Worm (Caenorhabditis elegans) whole organism, L1 larva: Measurements from ENCODE around the gene cng-3.
A peak's percentile ranks its signal among the peaks of the same experiment; 100 is the strongest.

ENCODE experiments used
- C04F5.9 ChIP-seq: sonication (generic microtip); optimal IDR thresholded peaks from 2 replicates; lab custom pipeline; 2016; ENCODE audit warnings: missing genetic modification characterization, missing compliant biosample characterization
- C16A3.4 ChIP-seq: fragments of 150-350 bp; optimal IDR thresholded peaks from 2 replicates; lab custom pipeline; 2014; ENCODE audit warnings: missing biosample characterization, missing genetic modification characterization
- C34B4.2 ChIP-seq: sonication (generic microtip); optimal IDR thresholded peaks from 2 replicates; lab custom pipeline; 2017; ENCODE audit warnings: mild to moderate bottlenecking, missing genetic modification characterization, missing compliant biosample characterization
- F16B12.6 ChIP-seq: fragments of 150-350 bp; optimal IDR thresholded peaks from 2 replicates; lab custom pipeline; 2014; ENCODE audit warnings: missing biosample characterization, missing genetic modification characterization
- Y116A8C.19 ChIP-seq: sonication (generic microtip); optimal IDR thresholded peaks from 2 replicates; lab custom pipeline; 2016; ENCODE audit warnings: missing compliant biosample characterization, missing genetic modification characterization, borderline replicate concordance
- aha-1 ChIP-seq: fragments of 150-350 bp; optimal IDR thresholded peaks from 2 replicates; lab custom pipeline; 2014; ENCODE audit warnings: missing biosample characterization, missing genetic modification characterization
- alr-1 ChIP-seq: fragments of 200-800 bp; sonication (Bioruptor generic); optimal IDR thresholded peaks from 2 replicates; lab custom pipeline; 2018; ENCODE audit warnings: borderline replicate concordance, mild to moderate bottlenecking, missing genetic modification characterization, missing compliant biosample characterization
- ama-1 ChIP-seq: fragments of 150-350 bp; optimal IDR thresholded peaks from 2 replicates; lab custom pipeline; 2014
- blmp-1 ChIP-seq: fragments of 150-350 bp; optimal IDR thresholded peaks from 2 replicates; lab custom pipeline; 2014; ENCODE audit warnings: missing biosample characterization, missing genetic modification characterization
- ceh-8 ChIP-seq: fragments of 200-800 bp; sonication (Bioruptor generic); optimal IDR thresholded peaks from 2 replicates; lab custom pipeline; 2018; ENCODE audit warnings: mild to moderate bottlenecking, missing genetic modification characterization, moderate library complexity, missing compliant biosample characterization
- ceh-82 ChIP-seq, 3 experiments: fragments of 150-350 bp in 1 of 3; sonication (generic microtip) in 2 of 3; optimal IDR thresholded peaks; 2 replicates each; lab custom pipeline; 2014 to 2017; ENCODE audit warnings: missing biosample characterization in 3 of 3, missing genetic modification characterization in 3 of 3
- ceh-88 ChIP-seq: fragments of 200-800 bp; sonication (Bioruptor generic); IDR thresholded peaks from 2 replicates; pipeline ENCODE4 v1.3.6; 2022; ENCODE audit warnings: missing genetic modification characterization, missing compliant biosample characterization
- ceh-90 ChIP-seq: sonication (generic microtip); optimal IDR thresholded peaks from 2 replicates; lab custom pipeline; 2016; ENCODE audit warnings: missing genetic modification characterization, missing compliant biosample characterization
- dsc-1 ChIP-seq: sonication (generic microtip); optimal IDR thresholded peaks from 2 replicates; lab custom pipeline; 2016; ENCODE audit warnings: mild to moderate bottlenecking, missing genetic modification characterization, missing compliant biosample characterization
- efl-1 ChIP-seq, 4 experiments: fragments of 150-350 bp; optimal IDR thresholded peaks in 3 of 4; peaks in 1 of 4; 1 replicate in 1 of 4; 2 replicates in 3 of 4; lab custom pipeline; 2014; ENCODE audit warnings: missing biosample characterization in 2 of 4, missing genetic modification characterization in 2 of 4, missing genetic modification reagents in 2 of 4
- efl-3 ChIP-seq: fragments of 200-800 bp; sonication (Bioruptor generic); optimal IDR thresholded peaks from 2 replicates; lab custom pipeline; 2018; ENCODE audit warnings: mild to moderate bottlenecking, missing genetic modification characterization, missing compliant biosample characterization
- elt-2 ChIP-seq: sonication (generic microtip); optimal IDR thresholded peaks from 2 replicates; lab custom pipeline; 2016; ENCODE audit warnings: missing genetic modification characterization, mild to moderate bottlenecking, inconsistent platforms, missing compliant biosample characterization, missing genetic modification reagents
- elt-3 ChIP-seq, 6 experiments: fragments of 150-350 bp in 1 of 6; sonication (generic microtip); optimal IDR thresholded peaks; 2 replicates each; lab custom pipeline; 2017 to 2018; ENCODE audit warnings: missing biosample characterization in 6 of 6, missing genetic modification characterization in 6 of 6, inconsistent platforms in 1 of 6
- ets-5 ChIP-seq: fragments of 200-800 bp; sonication (Bioruptor generic); IDR thresholded peaks from 2 replicates; pipeline ENCODE4 v1.3.6; 2022; ENCODE audit warnings: missing genetic modification characterization, missing compliant biosample characterization
- fkh-10 ChIP-seq: sonication (generic microtip); optimal IDR thresholded peaks from 2 replicates; lab custom pipeline; 2017; ENCODE audit warnings: missing biosample characterization, missing genetic modification reagents, missing genetic modification characterization
- fkh-4 ChIP-seq: sonication (generic microtip); optimal IDR thresholded peaks from 2 replicates; lab custom pipeline; 2016; ENCODE audit warnings: missing compliant biosample characterization, missing genetic modification characterization, borderline replicate concordance
- fkh-8 ChIP-seq: sonication (generic microtip); optimal IDR thresholded peaks from 2 replicates; lab custom pipeline; 2016; ENCODE audit warnings: mild to moderate bottlenecking, missing genetic modification characterization, missing compliant biosample characterization
- fos-1 ChIP-seq: fragments of 150-350 bp; optimal IDR thresholded peaks from 2 replicates; lab custom pipeline; 2014; ENCODE audit warnings: missing biosample characterization, missing genetic modification characterization
- hlh-17 ChIP-seq: fragments of 200-800 bp; sonication (Bioruptor generic); optimal IDR thresholded peaks from 2 replicates; lab custom pipeline; 2018; ENCODE audit warnings: missing genetic modification characterization, mild to moderate bottlenecking, missing compliant biosample characterization, moderate library complexity, borderline replicate concordance
- irx-1 ChIP-seq: sonication (generic microtip); optimal IDR thresholded peaks from 2 replicates; lab custom pipeline; 2016; ENCODE audit warnings: missing genetic modification characterization, missing compliant biosample characterization
- isw-1 ChIP-seq: fragments of 200-800 bp; sonication (Bioruptor generic); IDR thresholded peaks from 2 replicates; pipeline ENCODE4 v1.3.6; 2022; ENCODE audit warnings: missing genetic modification characterization, missing compliant biosample characterization
- lin-13 ChIP-seq: fragments of 150-350 bp; optimal IDR thresholded peaks from 2 replicates; lab custom pipeline; 2014; ENCODE audit warnings: missing biosample characterization, missing genetic modification reagents, missing genetic modification characterization
- lin-14 ChIP-seq: fragments of 200-800 bp; sonication (Bioruptor generic); optimal IDR thresholded peaks from 2 replicates; lab custom pipeline; 2018; ENCODE audit warnings: mild to moderate bottlenecking, missing genetic modification characterization, moderate library complexity, missing compliant biosample characterization
- lin-15B ChIP-seq: fragments of 150-350 bp; sonication (generic microtip); optimal IDR thresholded peaks from 3 replicates; lab custom pipeline; 2014; ENCODE audit warnings: missing biosample characterization, missing genetic modification characterization
- lin-35 ChIP-seq, 2 experiments: fragments of 150-350 bp; optimal IDR thresholded peaks; 2 replicates each; lab custom pipeline; 2014; ENCODE audit warnings: missing biosample characterization in 2 of 2, missing genetic modification characterization in 2 of 2, missing genetic modification reagents in 2 of 2
- lir-3 ChIP-seq: sonication (generic microtip); optimal IDR thresholded peaks from 2 replicates; lab custom pipeline; 2016; ENCODE audit warnings: mild to moderate bottlenecking, missing genetic modification characterization, moderate library complexity, missing compliant biosample characterization; ENCODE audit not compliant: poor library complexity
- lsy-2 ChIP-seq, 2 experiments: fragments of 150-350 bp; optimal IDR thresholded peaks; 2 replicates each; lab custom pipeline; 2014; ENCODE audit warnings: missing biosample characterization in 2 of 2, missing genetic modification characterization in 2 of 2
- mef-2 ChIP-seq: fragments of 150-350 bp; optimal IDR thresholded peaks from 2 replicates; lab custom pipeline; 2014; ENCODE audit warnings: missing biosample characterization, missing genetic modification characterization
- mep-1 ChIP-seq: fragments of 150-350 bp; optimal IDR thresholded peaks from 2 replicates; lab custom pipeline; 2014; ENCODE audit warnings: missing biosample characterization, missing genetic modification characterization
- nhr-11 ChIP-seq: fragments of 150-350 bp; optimal IDR thresholded peaks from 2 replicates; lab custom pipeline; 2014; ENCODE audit warnings: missing biosample characterization, missing genetic modification characterization
- nhr-19 ChIP-seq: fragments of 200-800 bp; sonication (Bioruptor generic); conservative IDR thresholded peaks from 2 replicates; pipeline ENCODE4 v1.3.6; 2022; ENCODE audit warnings: missing genetic modification characterization, missing compliant biosample characterization
- nhr-20 ChIP-seq: sonication (generic microtip); optimal IDR thresholded peaks from 2 replicates; lab custom pipeline; 2016; ENCODE audit warnings: mild to moderate bottlenecking, missing genetic modification characterization, missing compliant biosample characterization
- nhr-71 ChIP-seq: sonication (generic microtip); optimal IDR thresholded peaks from 2 replicates; lab custom pipeline; 2016; ENCODE audit warnings: mild to moderate bottlenecking, missing genetic modification characterization, moderate library complexity, missing compliant biosample characterization
- nhr-76 ChIP-seq: sonication (generic microtip); optimal IDR thresholded peaks from 2 replicates; lab custom pipeline; 2017; ENCODE audit warnings: missing biosample characterization, missing genetic modification characterization
- nhr-77 ChIP-seq: fragments of 150-350 bp; optimal IDR thresholded peaks from 2 replicates; lab custom pipeline; 2014; ENCODE audit warnings: missing biosample characterization, missing genetic modification characterization
- nhr-84 ChIP-seq: sonication (generic microtip); optimal IDR thresholded peaks from 2 replicates; lab custom pipeline; 2017; ENCODE audit warnings: missing biosample characterization, missing genetic modification characterization
- rnt-1 ChIP-seq: sonication (generic microtip); optimal IDR thresholded peaks from 2 replicates; lab custom pipeline; 2016; ENCODE audit warnings: mild to moderate bottlenecking, missing genetic modification characterization, moderate library complexity, missing compliant biosample characterization
- snpc-4 ChIP-seq: fragments of 150-350 bp; optimal IDR thresholded peaks from 2 replicates; lab custom pipeline; 2014; ENCODE audit warnings: missing biosample characterization, missing genetic modification characterization
- snu-23 ChIP-seq: sonication (generic microtip); optimal IDR thresholded peaks from 2 replicates; lab custom pipeline; 2016; ENCODE audit warnings: missing genetic modification characterization, missing compliant biosample characterization
- sup-37 ChIP-seq: fragments of 200-800 bp; sonication (Bioruptor generic); optimal IDR thresholded peaks from 2 replicates; lab custom pipeline; 2018; ENCODE audit warnings: mild to moderate bottlenecking, missing genetic modification characterization, missing compliant biosample characterization
- unc-30 ChIP-seq: sonication (generic microtip); optimal IDR thresholded peaks from 2 replicates; lab custom pipeline; 2017; ENCODE audit warnings: missing biosample characterization, missing genetic modification characterization
- unc-86 ChIP-seq: sonication (generic microtip); optimal IDR thresholded peaks from 2 replicates; lab custom pipeline; 2016; ENCODE audit warnings: missing genetic modification characterization, missing compliant biosample characterization
- unc-98 ChIP-seq: fragments of 200-800 bp; sonication (Bioruptor generic); IDR thresholded peaks from 2 replicates; pipeline ENCODE4 v1.3.6; 2022; ENCODE audit warnings: missing genetic modification characterization, missing compliant biosample characterization
- zag-1 ChIP-seq: fragments of 150-350 bp; optimal IDR thresholded peaks from 2 replicates; lab custom pipeline; 2014; ENCODE audit warnings: missing biosample characterization, missing genetic modification characterization
- zip-4 ChIP-seq: fragments of 200-800 bp; sonication (Bioruptor generic); optimal IDR thresholded peaks from 2 replicates; lab custom pipeline; 2018; ENCODE audit warnings: mild to moderate bottlenecking, missing genetic modification characterization, moderate library complexity, missing compliant biosample characterization
- ztf-11 ChIP-seq, 2 experiments: sonication (generic microtip); optimal IDR thresholded peaks; 2 replicates each; lab custom pipeline; 2016 to 2017; ENCODE audit warnings: missing genetic modification characterization in 2 of 2, missing biosample characterization in 1 of 2, missing compliant biosample characterization in 1 of 2

Gene cng-3

ce11 chrIV:9450375-9450774 is 30.5 kb downstream of the cng-3 start, which contains the start of gene cpin-1:
Gene cpin-1 (plus strand): TSS chrIV:9450675.
- TF ChIP-seq elt-3 (tag; optimal IDR thresholded peaks at IDR 0.05; lab: Kevin White, UChicago) (no peak), efl-1 (optimal IDR thresholded peaks at IDR 0.05; lab: Kevin White, UChicago) (no peak), efl-1 (GFP tag; optimal IDR thresholded peaks at IDR 0.05 in 1 of 2; lab: Kevin White, UChicago) (peak in 1 of 2 experiments; percentile 89), blmp-1 (tag; lab: Kevin White, UChicago) (peak; percentile 18)

ce11 chrIV:9447209-9447608 is 33.6 kb downstream of the cng-3 start, which contains the start of gene hsp-12.6:
Gene hsp-12.6 (minus strand): TSS chrIV:9447228.
- TF ChIP-seq fkh-4 (tag; lab: Kevin White, UChicago) (no peak), lin-14 (GFP tag; lab: Kevin White, UChicago) (peak; percentile 79), irx-1 (tag; lab: Kevin White, UChicago) (no peak), ceh-90 (tag; lab: Kevin White, UChicago) (no peak), nhr-20 (tag; lab: Kevin White, UChicago) (no peak), dsc-1 (tag; lab: Kevin White, UChicago) (peak; percentile 63), lin-13 (no peak), nhr-77 (no peak), aha-1 (no peak), unc-30 (tag; lab: Kevin White, UChicago) (no peak), rnt-1 (tag; lab: Kevin White, UChicago) (peak; percentile 52), fkh-8 (tag; lab: Kevin White, UChicago) (no peak), lin-15B (tag; lab: Kevin White, UChicago) (no peak), C16A3.4 (tag; lab: Kevin White, UChicago) (no peak), isw-1 (no peak), ceh-88 (GFP tag; lab: Robert Waterston, UW) (no peak), ceh-8 (GFP tag; lab: Kevin White, UChicago) (no peak), elt-3 (tag; optimal IDR thresholded peaks at IDR 0.05; lab: Kevin White, UChicago) (no peak), snu-23 (GFP tag; lab: Kevin White, UChicago) (peak; percentile 27), zag-1 (tag; lab: Kevin White, UChicago) (no peak), lin-35 (GFP tag; optimal IDR thresholded peaks at IDR 0.05; lab: Kevin White, UChicago) (no peak), lir-3 (tag; lab: Kevin White, UChicago) (no peak), ama-1 (no peak), Y116A8C.19 (tag; lab: Kevin White, UChicago) (no peak), hlh-17 (no peak), fkh-10 (GFP tag; lab: Kevin White, UChicago) (no peak), snpc-4 (peak; percentile 54), ets-5 (no peak), nhr-76 (no peak), ztf-11 (tag; optimal IDR thresholded peaks at IDR 0.05; lab: Kevin White, UChicago) (no peak), elt-2 (no peak), ceh-82 (tag; optimal IDR thresholded peaks at IDR 0.05; lab: Kevin White, UChicago) (no peak), nhr-84 (no peak), unc-98 (GFP tag; lab: Robert Waterston, UW) (no peak), F16B12.6 (tag; lab: Kevin White, UChicago) (no peak), mep-1 (tag; lab: Kevin White, UChicago) (no peak), lsy-2 (tag; optimal IDR thresholded peaks at IDR 0.05; lab: Kevin White, UChicago) (peak; percentile 17 to 75), nhr-71 (tag; lab: Kevin White, UChicago) (no peak), nhr-19 (GFP tag; lab: Robert Waterston, UW) (peak; percentile 27; the same call in 1 of the 2 replicates), fos-1 (tag; lab: Kevin White, UChicago) (no peak), unc-86 (tag; lab: Kevin White, UChicago) (no peak), C04F5.9 (tag; lab: Kevin White, UChicago) (no peak), C34B4.2 (tag; lab: Kevin White, UChicago) (no peak), alr-1 (tag; lab: Kevin White, UChicago) (no peak), sup-37 (GFP tag; lab: Kevin White, UChicago) (no peak), efl-3 (GFP tag; lab: Kevin White, UChicago) (no peak), mef-2 (tag; lab: Kevin White, UChicago) (peak; percentile 19), zip-4 (GFP tag; lab: Kevin White, UChicago) (no peak), nhr-11 (no peak)
